Worm (Caenorhabditis elegans) whole organism, midembryonic: ENCODE measurements around the gene B0454.8.

Experiments
- T22C8.4 ChIP-seq: fragments of 200-800 bp; sonication (Bioruptor generic); IDR thresholded peaks from 2 replicates; pipeline ENCODE4 v1.3.6; 2022; ENCODE audit warnings: missing genetic modification characterization, missing compliant biosample characterization
- flt-1 ChIP-seq: fragments of 200-800 bp; sonication (Bioruptor generic); IDR thresholded peaks from 2 replicates; pipeline ENCODE4 v1.3.6; 2022; ENCODE audit warnings: missing genetic modification characterization, missing compliant biosample characterization
- ref-1 ChIP-seq: fragments of 200-800 bp; sonication (Bioruptor generic); conservative IDR thresholded peaks from 2 replicates; pipeline ENCODE4 v1.3.6; 2022; ENCODE audit warnings: missing genetic modification reagents, missing genetic modification characterization, missing compliant biosample characterization
- ztf-23 ChIP-seq: fragments of 200-800 bp; sonication (Bioruptor generic); IDR thresholded peaks from 2 replicates; pipeline ENCODE4 v1.3.6; 2022; ENCODE audit warnings: missing genetic modification reagents, missing genetic modification characterization, missing compliant biosample characterization
- ztf-29 ChIP-seq: fragments of 200-800 bp; sonication (Bioruptor generic); IDR thresholded peaks from 2 replicates; pipeline ENCODE4 v1.3.6; 2022; ENCODE audit warnings: missing genetic modification reagents, missing genetic modification characterization, missing compliant biosample characterization

ce11 chrII:3050703-3051102 lies 7.4 kb upstream of the B0454.8 start, which contains the start of gene sri-31:
- TF ChIP-seq ref-1 (no peak), ztf-29 (GFP tag; lab: Robert Waterston, UW) (no peak), ztf-23 (no peak), T22C8.4 (no peak), flt-1 (GFP tag; lab: Robert Waterston, UW) (no peak)
